Worm (Caenorhabditis elegans): Measurements from ENCODE around the gene rep-1.

rep-1 gene

DNA sequence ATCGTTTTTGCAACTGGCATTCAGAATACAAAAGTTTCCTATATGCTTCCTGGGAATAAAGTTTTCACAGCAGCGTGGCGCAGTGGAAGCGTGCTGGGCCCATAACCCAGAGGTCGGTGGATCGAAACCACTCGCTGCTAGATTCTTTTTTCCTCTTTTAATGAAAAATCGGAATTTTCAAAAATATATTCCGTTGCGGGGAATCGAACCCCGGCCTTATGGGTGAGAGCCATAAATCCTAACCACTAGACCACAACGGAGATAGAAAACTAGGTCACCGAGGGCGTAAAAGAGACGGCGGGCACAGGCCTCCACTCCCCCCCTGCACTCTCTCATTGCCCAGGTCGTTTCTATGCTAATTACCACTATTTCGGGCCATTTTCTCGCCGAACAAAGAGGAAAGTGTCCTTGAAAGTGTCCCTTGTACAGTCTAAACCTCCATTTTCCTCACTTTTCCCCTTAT is 34.4 kb downstream of the rep-1 start, which contains the start of gene Y22D7AL.6 (continued):
- TF ChIP-seq F23B12.7 (tag; optimal IDR thresholded peaks at IDR 0.05; ENCODE audit: insufficient read depth) (peak; percentile 10), K12H6.12 (tag; optimal IDR thresholded peaks at IDR 0.05) (peak; percentile 53), zfh-2 (GFP tag; conservative IDR thresholded peaks at IDR 0.05) (peak; percentile 67; the same call in 1 of the 2 replicates), repo-1 (tag; optimal IDR thresholded peaks at IDR 0.05) (peak; percentile 59), B0261.1 (tag; optimal IDR thresholded peaks at IDR 0.05) (peak; percentile 98), aptf-2 (GFP tag; conservative IDR thresholded peaks at IDR 0.05) (0 out of 2 replicates have a peak, but pooled peaks have one; percentile 4), hsf-1 (GFP tag; IDR thresholded peaks at IDR 0.05) (peak; percentile 36; the same call in 1 of the 2 replicates), hlh-12 (tag; optimal IDR thresholded peaks at IDR 0.05) (no peak), egl-18 (GFP tag; IDR thresholded peaks at IDR 0.05) (no peak; the same call in 1 of the 2 replicates), lin-35 (GFP tag; optimal IDR thresholded peaks at IDR 0.05) (peak in 1 of 3 experiments; percentile 58), rcor-1 (GFP tag; IDR thresholded peaks at IDR 0.05) (peak; percentile 67), bed-1 (GFP tag; IDR thresholded peaks at IDR 0.05) (no peak), lin-26 (GFP tag; IDR thresholded peaks at IDR 0.05) (peak; percentile 87), nfya-1 (tag; optimal IDR thresholded peaks at IDR 0.05; ENCODE audit: borderline replicate concordance, insufficient read depth) (no peak), snpc-4 (GFP tag; optimal IDR thresholded peaks at IDR 0.05) (peak; percentile 54), snpc-4 (tag; optimal IDR thresholded peaks at IDR 0.05) (peak in 2 of 4 experiments; percentile 37 to 47), F37B4.10 (GFP tag; IDR thresholded peaks at IDR 0.05) (no peak), F49E8.2 (tag; optimal IDR thresholded peaks at IDR 0.05; ENCODE audit: insufficient read depth) (peak; percentile 61), nhr-27 (tag; optimal IDR thresholded peaks at IDR 0.05) (peak; percentile 48), ccch-3 (GFP tag; optimal IDR thresholded peaks at IDR 0.05) (no peak), nhr-90 (tag; optimal IDR thresholded peaks at IDR 0.05) (peak; percentile 84), lsy-27 (tag; optimal IDR thresholded peaks at IDR 0.05; ENCODE audit: borderline replicate concordance, insufficient read depth) (peak; percentile 35), mel-28 (tag; optimal IDR thresholded peaks at IDR 0.05; ENCODE audit: borderline replicate concordance) (no peak), bed-2 (GFP tag; IDR thresholded peaks at IDR 0.05) (peak; percentile 73), nhr-179 (tag; optimal IDR thresholded peaks at IDR 0.05) (peak; percentile 45), fkh-3 (tag; optimal IDR thresholded peaks at IDR 0.05) (peak; percentile 77), atf-7 (tag; optimal IDR thresholded peaks at IDR 0.05) (peak; percentile 62), snpc-1.1 (tag; optimal IDR thresholded peaks at IDR 0.05; ENCODE audit: insufficient read depth) (no peak), hrde-1 (tag; optimal IDR thresholded peaks at IDR 0.05; ENCODE audit: borderline replicate concordance) (no peak), aptf-3 (GFP tag; IDR thresholded peaks at IDR 0.05) (0 out of 2 replicates have a peak, but pooled peaks have one; percentile 13)

DNA sequence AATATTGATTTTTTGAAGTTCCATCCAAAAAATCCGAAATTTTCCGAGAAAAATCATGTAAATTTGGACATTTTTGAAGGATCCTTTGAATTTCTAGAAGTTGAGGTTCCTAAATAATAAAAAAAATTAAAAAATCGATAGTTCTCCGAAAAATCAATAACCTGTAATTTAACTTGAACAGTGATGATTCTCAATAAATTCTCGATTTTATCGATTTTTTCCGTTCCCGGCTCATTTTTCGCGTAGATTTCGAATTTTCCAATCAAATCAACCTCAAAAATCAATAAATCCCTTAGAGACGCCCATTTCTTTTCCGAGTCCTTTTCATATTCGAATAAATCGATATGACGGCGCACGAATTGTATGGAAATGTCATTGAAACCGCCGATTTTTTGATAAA is 37.6 kb downstream of the rep-1 start:
- no peak for TF ChIP-seq nhr-80 (tag; optimal IDR thresholded peaks at IDR 0.05)
- no peak for TF ChIP-seq ceh-27 (GFP tag; optimal IDR thresholded peaks at IDR 0.05)
- TF ChIP-seq mes-4 (tag; optimal IDR thresholded peaks at IDR 0.05): no peak
- no peak for TF ChIP-seq lsy-27 (tag; optimal IDR thresholded peaks at IDR 0.05; ENCODE audit: borderline replicate concordance, insufficient read depth)
- TF ChIP-seq ama-1 (optimal IDR thresholded peaks at IDR 0.05): no peak
- TF ChIP-seq ama-1 (GFP tag; optimal IDR thresholded peaks at IDR 0.05): no peak
- no peak for TF ChIP-seq aptf-3 (GFP tag; IDR thresholded peaks at IDR 0.05)
- TF ChIP-seq mel-28 (tag; optimal IDR thresholded peaks at IDR 0.05; ENCODE audit: borderline replicate concordance): no peak
- TF ChIP-seq snpc-1.1 (tag; optimal IDR thresholded peaks at IDR 0.05; ENCODE audit: insufficient read depth): no peak
- TF ChIP-seq dox-1 (GFP tag; IDR thresholded peaks at IDR 0.05): no peak
- no peak for TF ChIP-seq rcor-1 (GFP tag; IDR thresholded peaks at IDR 0.05)
- no peak for TF ChIP-seq Y56A3A.18 (GFP tag; IDR thresholded peaks at IDR 0.05)
- TF ChIP-seq repo-1 (tag; optimal IDR thresholded peaks at IDR 0.05): no peak
- TF ChIP-seq lin-40 (tag; optimal IDR thresholded peaks at IDR 0.05): no peak
- no peak for TF ChIP-seq K12H6.12 (tag; optimal IDR thresholded peaks at IDR 0.05)
- TF ChIP-seq sptf-2 (GFP tag; optimal IDR thresholded peaks at IDR 0.05): no peak
- TF ChIP-seq sea-2 (GFP tag; IDR thresholded peaks at IDR 0.05): no peak
- TF ChIP-seq F57C9.4 (tag; optimal IDR thresholded peaks at IDR 0.05): no peak

All from whole organism, young adult.